Worm (Caenorhabditis elegans) whole organism, L3 larva: ENCODE measurements around the gene clp-7.
A peak's percentile ranks its signal among the peaks of the same experiment; 100 is the strongest.

Experiments used
- R02D3.7 ChIP-seq: fragments of 150-350 bp; optimal IDR thresholded peaks from 2 replicates; lab custom pipeline; 2014; ENCODE audit warnings: missing biosample characterization, missing genetic modification characterization
- ZK546.5 ChIP-seq: sonication (generic microtip); optimal IDR thresholded peaks from 2 replicates; lab custom pipeline; 2017; ENCODE audit warnings: missing biosample characterization, missing genetic modification characterization
- aly-2 ChIP-seq: fragments of 150-350 bp; optimal IDR thresholded peaks from 2 replicates; lab custom pipeline; 2014; ENCODE audit warnings: missing biosample characterization, missing genetic modification characterization
- ama-1 ChIP-seq: fragments of 150-350 bp; optimal IDR thresholded peaks from 2 replicates; lab custom pipeline; 2018
- ceh-16 ChIP-seq: sonication (generic microtip); optimal IDR thresholded peaks from 2 replicates; lab custom pipeline; 2017; ENCODE audit warnings: missing biosample characterization, missing genetic modification characterization
- ceh-28 ChIP-seq: fragments of 150-350 bp; optimal IDR thresholded peaks from 2 replicates; lab custom pipeline; 2014; ENCODE audit warnings: missing biosample characterization, missing genetic modification reagents, missing genetic modification characterization
- ceh-82 ChIP-seq: fragments of 150-350 bp; optimal IDR thresholded peaks from 2 replicates; lab custom pipeline; 2014; ENCODE audit warnings: missing biosample characterization, missing genetic modification characterization
- ceh-9 ChIP-seq: sonication (generic microtip); optimal IDR thresholded peaks from 2 replicates; lab custom pipeline; 2018; ENCODE audit warnings: missing biosample characterization, missing genetic modification characterization
- daf-12 ChIP-seq: fragments of 150-350 bp; optimal IDR thresholded peaks from 2 replicates; lab custom pipeline; 2014; ENCODE audit warnings: missing biosample characterization, missing genetic modification reagents, missing genetic modification characterization
- egl-27 ChIP-seq: sonication (generic microtip); optimal IDR thresholded peaks from 4 replicates; lab custom pipeline; 2017; ENCODE audit warnings: missing biosample characterization, missing genetic modification reagents, missing genetic modification characterization
- egl-5 ChIP-seq: fragments of 150-350 bp; optimal IDR thresholded peaks from 2 replicates; lab custom pipeline; 2017; ENCODE audit warnings: missing biosample characterization, missing genetic modification reagents, missing genetic modification characterization, inconsistent platforms
- elt-1 ChIP-seq: fragments of 150-350 bp; optimal IDR thresholded peaks from 2 replicates; lab custom pipeline; 2014; ENCODE audit warnings: missing biosample characterization, missing genetic modification characterization
- elt-2 ChIP-seq: sonication (generic microtip); optimal IDR thresholded peaks from 2 replicates; lab custom pipeline; 2016; ENCODE audit warnings: missing genetic modification reagents, mild to moderate bottlenecking, missing genetic modification characterization, missing compliant biosample characterization
- elt-3 ChIP-seq, 3 experiments: fragments of 150-350 bp in 1 of 3; sonication (generic microtip) in 2 of 3; optimal IDR thresholded peaks; 2 replicates in 2 of 3; 4 replicates in 1 of 3; lab custom pipeline; 2014 to 2017; ENCODE audit warnings: missing biosample characterization in 3 of 3, missing genetic modification characterization in 3 of 3
- fkh-2 ChIP-seq: fragments of 150-350 bp; optimal IDR thresholded peaks from 2 replicates; lab custom pipeline; 2014; ENCODE audit warnings: missing biosample characterization, missing genetic modification reagents, missing genetic modification characterization
- fos-1 ChIP-seq: fragments of 150-350 bp; optimal IDR thresholded peaks from 2 replicates; lab custom pipeline; 2014; ENCODE audit warnings: missing biosample characterization, missing genetic modification characterization
- hmg-11 ChIP-seq: sonication (generic microtip); optimal IDR thresholded peaks from 2 replicates; lab custom pipeline; 2016; ENCODE audit warnings: missing genetic modification characterization, missing compliant biosample characterization
- lsy-12 ChIP-seq: sonication (generic microtip); optimal IDR thresholded peaks from 2 replicates; lab custom pipeline; 2016; ENCODE audit warnings: mild to moderate bottlenecking, missing genetic modification characterization, missing compliant biosample characterization
- mml-1 ChIP-seq: fragments of 150-350 bp; sonication (generic microtip); optimal IDR thresholded peaks from 3 replicates; lab custom pipeline; 2014; ENCODE audit warnings: missing biosample characterization, missing genetic modification characterization
- nfya-1 ChIP-seq: sonication (generic microtip); optimal IDR thresholded peaks from 2 replicates; lab custom pipeline; 2017; ENCODE audit warnings: missing genetic modification characterization, mild to moderate bottlenecking, missing compliant biosample characterization, antibody characterized with exemption, moderate library complexity; ENCODE audit not compliant: insufficient read depth
- nhr-11 ChIP-seq: fragments of 150-350 bp; optimal IDR thresholded peaks from 2 replicates; lab custom pipeline; 2014; ENCODE audit warnings: missing biosample characterization, missing genetic modification characterization
- nhr-12 ChIP-seq: fragments of 150-350 bp; optimal IDR thresholded peaks from 2 replicates; lab custom pipeline; 2014; ENCODE audit warnings: missing biosample characterization, missing genetic modification characterization
- nhr-23 ChIP-seq: fragments of 150-350 bp; optimal IDR thresholded peaks from 2 replicates; lab custom pipeline; 2014; ENCODE audit warnings: missing biosample characterization, missing genetic modification reagents, missing genetic modification characterization
- nhr-25 ChIP-seq: sonication (generic microtip); optimal IDR thresholded peaks from 2 replicates; lab custom pipeline; 2017; ENCODE audit warnings: missing biosample characterization, missing genetic modification characterization
- nhr-43 ChIP-seq: sonication (generic microtip); optimal IDR thresholded peaks from 2 replicates; lab custom pipeline; 2016; ENCODE audit warnings: mild to moderate bottlenecking, missing genetic modification characterization, missing compliant biosample characterization; ENCODE audit not compliant: poor library complexity, severe bottlenecking
- nhr-67 ChIP-seq: fragments of 150-350 bp; optimal IDR thresholded peaks from 2 replicates; lab custom pipeline; 2014; ENCODE audit warnings: missing biosample characterization, missing genetic modification characterization
- nhr-76 ChIP-seq: fragments of 150-350 bp; sonication (generic microtip); optimal IDR thresholded peaks from 5 replicates; lab custom pipeline; 2014; ENCODE audit warnings: missing biosample characterization, missing genetic modification characterization
- nhr-77 ChIP-seq: fragments of 150-350 bp; optimal IDR thresholded peaks from 2 replicates; lab custom pipeline; 2014; ENCODE audit warnings: missing biosample characterization, missing genetic modification characterization
- pha-4 ChIP-seq: fragments of 150-350 bp; optimal IDR thresholded peaks from 2 replicates; lab custom pipeline; 2014; ENCODE audit warnings: missing biosample characterization, missing genetic modification reagents, missing genetic modification characterization
- pqm-1 ChIP-seq: fragments of 150-350 bp; optimal IDR thresholded peaks from 2 replicates; lab custom pipeline; 2017; ENCODE audit warnings: missing biosample characterization, missing genetic modification characterization, inconsistent platforms
- sea-2 ChIP-seq: fragments of 150-350 bp; sonication (generic microtip); optimal IDR thresholded peaks from 4 replicates; lab custom pipeline; 2014; ENCODE audit warnings: missing biosample characterization, missing genetic modification reagents, missing genetic modification characterization
- snpc-4 ChIP-seq: fragments of 150-350 bp; optimal IDR thresholded peaks from 2 replicates; lab custom pipeline; 2014; ENCODE audit warnings: missing biosample characterization, missing genetic modification characterization
- tbx-2 ChIP-seq: sonication (generic microtip); optimal IDR thresholded peaks from 2 replicates; lab custom pipeline; 2016; ENCODE audit warnings: mild to moderate bottlenecking, missing genetic modification characterization, missing compliant biosample characterization
- unc-62 ChIP-seq: fragments of 150-350 bp; sonication (generic microtip); optimal IDR thresholded peaks from 4 replicates; lab custom pipeline; 2014; ENCODE audit warnings: missing biosample characterization, missing genetic modification reagents, missing genetic modification characterization
- zag-1 ChIP-seq: fragments of 150-350 bp; optimal IDR thresholded peaks from 2 replicates; lab custom pipeline; 2014; ENCODE audit warnings: missing biosample characterization, missing genetic modification characterization
- ztf-11 ChIP-seq: fragments of 150-350 bp; optimal IDR thresholded peaks from 2 replicates; lab custom pipeline; 2014; ENCODE audit warnings: missing biosample characterization, missing genetic modification characterization
- ztf-4 ChIP-seq: fragments of 150-350 bp; optimal IDR thresholded peaks from 2 replicates; lab custom pipeline; 2014; ENCODE audit warnings: missing biosample characterization, missing genetic modification characterization

clp-7 gene

ce11 chrIV:1403960-1404359, 41.8 kb downstream of the clp-7 start:
- TF ChIP-seq ama-1 (lab: Kevin White, UChicago) (no peak), elt-2 (peak; percentile 48), pha-4 (tag; lab: Kevin White, UChicago) (peak; percentile 41), pqm-1 (tag; lab: Kevin White, UChicago) (peak; percentile 43)
- TF ChIP-seq, all 47 proteins: peak for 3

ce11 chrIV:1400016-1400415, 45.8 kb downstream of the clp-7 start:
- no peak for TF ChIP-seq egl-27 (tag; lab: Kevin White, UChicago)
- TF ChIP-seq ceh-28 (tag; lab: Kevin White, UChicago): peak; percentile 43

- TF ChIP-seq egl-5 (tag; lab: Kevin White, UChicago) (no peak), fos-1 (tag; lab: Kevin White, UChicago) (no peak), egl-27 (tag; lab: Kevin White, UChicago) (no peak), ztf-11 (tag; lab: Kevin White, UChicago) (no peak), ZK546.5 (tag; lab: Kevin White, UChicago) (no peak), sea-2 (GFP tag; lab: Kevin White, UChicago) (no peak), ceh-82 (no peak), nhr-43 (no peak), nhr-25 (tag; lab: Kevin White, UChicago) (no peak), nhr-12 (tag; lab: Kevin White, UChicago) (no peak), hmg-11 (tag; lab: Kevin White, UChicago) (no peak), aly-2 (tag; lab: Kevin White, UChicago) (no peak), elt-1 (tag; lab: Kevin White, UChicago) (no peak), elt-3 (tag; optimal IDR thresholded peaks at IDR 0.05; lab: Kevin White, UChicago) (no peak), tbx-2 (tag; lab: Kevin White, UChicago) (no peak), pha-4 (tag; lab: Kevin White, UChicago) (no peak), nhr-77 (tag; lab: Kevin White, UChicago) (no peak), elt-2 (no peak), unc-62 (no peak)
Observed at ce11 chrIV:1397895-1398294, 47.9 kb downstream of the clp-7 start.

ce11 chrIV:1394077-1394476, 51.7 kb downstream of the clp-7 start:
- no peak for TF ChIP-seq zag-1 (tag; lab: Kevin White, UChicago)
- TF ChIP-seq mml-1 (tag; lab: Kevin White, UChicago): no peak
- TF ChIP-seq ceh-82: no peak
- no peak for TF ChIP-seq snpc-4 (tag; lab: Kevin White, UChicago)
- no peak for TF ChIP-seq ztf-11 (tag; lab: Kevin White, UChicago)
- no peak for TF ChIP-seq sea-2 (GFP tag; lab: Kevin White, UChicago)
- TF ChIP-seq elt-1 (tag; lab: Kevin White, UChicago): no peak
- no peak for TF ChIP-seq pqm-1 (tag; lab: Kevin White, UChicago)
- no peak for TF ChIP-seq ZK546.5 (tag; lab: Kevin White, UChicago)
- no peak for TF ChIP-seq nhr-11 (tag; lab: Kevin White, UChicago)
- no peak for TF ChIP-seq ceh-9

- TF ChIP-seq mml-1 (tag; lab: Kevin White, UChicago) (no peak), fos-1 (tag; lab: Kevin White, UChicago) (no peak), ztf-4 (tag; lab: Kevin White, UChicago) (no peak), nhr-12 (tag; lab: Kevin White, UChicago) (no peak), tbx-2 (tag; lab: Kevin White, UChicago) (no peak), pqm-1 (tag; lab: Kevin White, UChicago) (no peak), nfya-1 (tag; lab: Kevin White, UChicago) (no peak), nhr-77 (tag; lab: Kevin White, UChicago) (no peak), ztf-11 (tag; lab: Kevin White, UChicago) (no peak), nhr-11 (tag; lab: Kevin White, UChicago) (no peak), R02D3.7 (no peak), unc-62 (no peak)
Observed at ce11 chrIV:1391446-1391845, 54.3 kb downstream of the clp-7 start.

- no peak for TF ChIP-seq tbx-2 (tag; lab: Kevin White, UChicago)
- no peak for TF ChIP-seq nhr-43
- no peak for TF ChIP-seq elt-3 (tag; optimal IDR thresholded peaks at IDR 0.05; lab: Kevin White, UChicago)
- no peak for TF ChIP-seq egl-5 (tag; lab: Kevin White, UChicago)
- TF ChIP-seq nhr-67 (tag; lab: Kevin White, UChicago): no peak
- TF ChIP-seq daf-12 (tag; lab: Kevin White, UChicago): no peak
- TF ChIP-seq nhr-76 (tag; lab: Kevin White, UChicago): no peak
- TF ChIP-seq elt-1 (tag; lab: Kevin White, UChicago): no peak
- TF ChIP-seq hmg-11 (tag; lab: Kevin White, UChicago): no peak
- no peak for TF ChIP-seq nhr-25 (tag; lab: Kevin White, UChicago)
- no peak for TF ChIP-seq fkh-2
- no peak for TF ChIP-seq nhr-23 (tag; lab: Kevin White, UChicago)
- no peak for TF ChIP-seq elt-2
- TF ChIP-seq pha-4 (tag; lab: Kevin White, UChicago): no peak
- no peak for TF ChIP-seq ztf-4 (tag; lab: Kevin White, UChicago)
- no peak for TF ChIP-seq lsy-12 (tag; lab: Kevin White, UChicago)
- TF ChIP-seq ceh-16: no peak
Observed at ce11 chrIV:1390102-1390501, 55.7 kb downstream of the clp-7 start.
